Worm (Caenorhabditis elegans) whole organism, mixed stage, embryonic: ENCODE data around the gene wht-8.

ENCODE experiments used
- M03D4.4 ChIP-seq: sonication (generic microtip); optimal IDR thresholded peaks from 2 replicates; lab custom pipeline; 2017; ENCODE audit warnings: mild to moderate bottlenecking, missing genetic modification characterization, missing compliant biosample characterization
- ceh-39 ChIP-seq: fragments of 150-350 bp; optimal IDR thresholded peaks from 2 replicates; lab custom pipeline; 2014; ENCODE audit warnings: missing biosample characterization, missing genetic modification characterization
- elt-1 ChIP-seq: sonication (generic microtip); optimal IDR thresholded peaks from 2 replicates; lab custom pipeline; 2017; ENCODE audit warnings: missing genetic modification characterization, mild to moderate bottlenecking, missing compliant biosample characterization, antibody characterized with exemption, moderate library complexity, borderline replicate concordance; ENCODE audit not compliant: insufficient read depth
- mls-2 ChIP-seq: sonication (generic microtip); optimal IDR thresholded peaks from 2 replicates; lab custom pipeline; 2016; ENCODE audit warnings: mild to moderate bottlenecking, missing genetic modification characterization, moderate library complexity, missing compliant biosample characterization
- nhr-2 ChIP-seq: fragments of 150-350 bp; optimal IDR thresholded peaks from 2 replicates; lab custom pipeline; 2014; ENCODE audit warnings: missing biosample characterization, missing genetic modification characterization
- nhr-76 ChIP-seq: sonication (generic microtip); optimal IDR thresholded peaks from 2 replicates; lab custom pipeline; 2017; ENCODE audit warnings: missing biosample characterization, missing genetic modification characterization
- sptf-1 ChIP-seq: sonication (generic microtip); optimal IDR thresholded peaks from 2 replicates; lab custom pipeline; 2017; ENCODE audit warnings: mild to moderate bottlenecking, missing genetic modification characterization, moderate library complexity, missing compliant biosample characterization
- unc-39 ChIP-seq: fragments of 150-350 bp; optimal IDR thresholded peaks from 2 replicates; lab custom pipeline; 2014; ENCODE audit warnings: missing biosample characterization, missing genetic modification characterization
- unc-62 ChIP-seq: fragments of 150-350 bp; optimal IDR thresholded peaks from 2 replicates; lab custom pipeline; 2014; ENCODE audit warnings: missing biosample characterization, missing genetic modification reagents, missing genetic modification characterization

The wht-8 gene

DNA sequence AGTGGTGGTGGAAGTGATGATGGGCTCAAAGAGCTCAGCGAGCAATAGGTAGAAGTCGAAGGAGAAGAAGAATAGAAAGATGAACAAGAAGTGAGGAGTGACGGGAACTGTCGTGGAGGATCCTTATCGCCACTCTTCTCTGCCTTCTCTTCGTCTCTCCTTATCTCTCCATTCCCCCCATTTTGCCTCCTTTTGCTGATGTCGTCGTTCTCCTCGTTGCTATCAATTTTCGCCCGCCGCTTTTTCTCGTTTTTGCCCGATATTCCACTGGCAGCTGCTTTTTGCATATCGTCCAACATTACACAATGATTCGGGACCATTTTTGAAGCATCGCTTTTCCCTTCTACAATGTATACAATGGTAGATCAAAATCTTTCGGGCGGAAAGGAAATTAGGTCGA is 48.8 kb downstream of the wht-8 start:
- TF ChIP-seq elt-1, result peak; percentile 80
- TF ChIP-seq sptf-1, result no peak

DNA sequence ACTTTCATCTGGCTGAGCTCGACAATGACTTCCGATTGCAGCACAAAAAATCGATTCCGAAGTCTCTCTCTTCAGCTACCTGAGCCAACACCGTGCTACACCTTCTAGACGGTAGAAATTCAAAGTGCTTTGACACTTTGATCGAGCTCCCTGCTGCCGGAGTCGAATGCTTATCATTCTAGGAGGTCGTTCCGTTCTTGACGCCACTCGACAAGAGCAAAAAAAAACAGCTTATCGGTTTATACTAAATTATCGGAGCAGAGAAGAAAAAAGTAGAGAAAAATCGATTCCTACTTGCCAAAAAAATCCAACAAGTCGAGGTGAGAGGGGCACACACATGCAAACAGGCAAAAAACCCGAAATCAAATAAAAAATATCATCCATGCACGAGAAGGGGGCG is 49.9 kb downstream of the wht-8 start:
- TF ChIP-seq mls-2 (tag; lab: Kevin White, UChicago), result no peak

- TF ChIP-seq ceh-39 (tag; lab: Kevin White, UChicago), result no peak
- no peak for TF ChIP-seq unc-39 (tag; lab: Kevin White, UChicago)
- TF ChIP-seq nhr-2 (tag; lab: Kevin White, UChicago), result no peak
- no peak for TF ChIP-seq M03D4.4 (tag; lab: Kevin White, UChicago)
Measured at ce11 chrIII:11269206-11269605, 50.6 kb downstream of the wht-8 start.

- TF ChIP-seq unc-62 (GFP tag; lab: Kevin White, UChicago) (no peak), nhr-76 (tag; lab: Kevin White, UChicago) (no peak)
Measured at ce11 chrIII:11270795-11271194, 52.2 kb downstream of the wht-8 start, which contains the start of gene obr-1. TSS of gene obr-1 (minus strand) at chrIII:11270895.
